Worm (Caenorhabditis elegans) whole organism, mixed stage, embryonic: ENCODE results near the gene cogc-2.
A peak's percentile ranks its signal among the peaks of the same experiment; 100 is the strongest.

Source experiments
- M03D4.4 ChIP-seq: sonication (generic microtip); optimal IDR thresholded peaks from 2 replicates; lab custom pipeline; 2017; ENCODE audit warnings: mild to moderate bottlenecking, missing genetic modification characterization, missing compliant biosample characterization
- bed-3 ChIP-seq: fragments of 200-800 bp; sonication (Bioruptor generic); optimal IDR thresholded peaks from 3 replicates; lab custom pipeline; 2018; ENCODE audit warnings: mild to moderate bottlenecking, missing genetic modification characterization, moderate library complexity, missing compliant biosample characterization
- blmp-1 ChIP-seq: fragments of 150-350 bp; optimal IDR thresholded peaks from 2 replicates; lab custom pipeline; 2014; ENCODE audit warnings: missing biosample characterization, missing genetic modification characterization
- ceh-39 ChIP-seq: fragments of 150-350 bp; optimal IDR thresholded peaks from 2 replicates; lab custom pipeline; 2014; ENCODE audit warnings: missing biosample characterization, missing genetic modification characterization
- ceh-43 ChIP-seq: fragments of 200-800 bp; sonication (Bioruptor generic); optimal IDR thresholded peaks from 2 replicates; lab custom pipeline; 2018; ENCODE audit warnings: mild to moderate bottlenecking, missing genetic modification characterization, moderate library complexity, missing compliant biosample characterization
- ceh-83 ChIP-seq: fragments of 200-800 bp; sonication (Bioruptor generic); optimal IDR thresholded peaks from 2 replicates; lab custom pipeline; 2018; ENCODE audit warnings: mild to moderate bottlenecking, missing genetic modification characterization, missing compliant biosample characterization
- ces-1 ChIP-seq: fragments of 150-350 bp; optimal IDR thresholded peaks from 2 replicates; lab custom pipeline; 2014; ENCODE audit warnings: missing biosample characterization, missing genetic modification reagents, missing genetic modification characterization
- cnd-1 ChIP-seq: fragments of 200-800 bp; sonication (Bioruptor generic); optimal IDR thresholded peaks from 2 replicates; lab custom pipeline; 2018; ENCODE audit warnings: mild to moderate bottlenecking, missing genetic modification characterization, missing compliant biosample characterization
- drap-1 ChIP-seq: fragments of 200-800 bp; sonication (Bioruptor generic); optimal IDR thresholded peaks from 3 replicates; lab custom pipeline; 2018; ENCODE audit warnings: mild to moderate bottlenecking, missing genetic modification characterization, missing compliant biosample characterization
- elt-1 ChIP-seq: sonication (generic microtip); optimal IDR thresholded peaks from 2 replicates; lab custom pipeline; 2017; ENCODE audit warnings: missing genetic modification characterization, mild to moderate bottlenecking, missing compliant biosample characterization, antibody characterized with exemption, moderate library complexity, borderline replicate concordance; ENCODE audit not compliant: insufficient read depth
- elt-3 ChIP-seq: fragments of 150-350 bp; optimal IDR thresholded peaks from 2 replicates; lab custom pipeline; 2014; ENCODE audit warnings: missing biosample characterization, missing genetic modification characterization
- ham-2 ChIP-seq: fragments of 200-800 bp; sonication (Bioruptor generic); optimal IDR thresholded peaks from 2 replicates; lab custom pipeline; 2018; ENCODE audit warnings: mild to moderate bottlenecking, missing genetic modification characterization, missing compliant biosample characterization
- hlh-1 ChIP-seq: fragments of 150-350 bp; optimal IDR thresholded peaks from 2 replicates; lab custom pipeline; 2014; ENCODE audit warnings: missing biosample characterization, missing genetic modification reagents, missing genetic modification characterization
- lin-13 ChIP-seq: fragments of 150-350 bp; optimal IDR thresholded peaks from 2 replicates; lab custom pipeline; 2014; ENCODE audit warnings: missing biosample characterization, missing genetic modification characterization
- lin-32 ChIP-seq: fragments of 200-800 bp; sonication (Bioruptor generic); optimal IDR thresholded peaks from 2 replicates; lab custom pipeline; 2018; ENCODE audit warnings: mild to moderate bottlenecking, missing genetic modification characterization, missing compliant biosample characterization
- lsy-2 ChIP-seq: fragments of 150-350 bp; optimal IDR thresholded peaks from 2 replicates; lab custom pipeline; 2014; ENCODE audit warnings: missing biosample characterization, missing genetic modification characterization
- mab-5 ChIP-seq: fragments of 150-350 bp; optimal IDR thresholded peaks from 2 replicates; lab custom pipeline; 2014; ENCODE audit warnings: missing biosample characterization, missing genetic modification characterization
- mep-1 ChIP-seq: fragments of 150-350 bp; optimal IDR thresholded peaks from 2 replicates; lab custom pipeline; 2017; ENCODE audit warnings: missing biosample characterization, missing genetic modification reagents, missing genetic modification characterization, inconsistent platforms
- mls-2 ChIP-seq: sonication (generic microtip); optimal IDR thresholded peaks from 2 replicates; lab custom pipeline; 2016; ENCODE audit warnings: mild to moderate bottlenecking, missing genetic modification characterization, moderate library complexity, missing compliant biosample characterization
- nhr-12 ChIP-seq: fragments of 150-350 bp; optimal IDR thresholded peaks from 2 replicates; lab custom pipeline; 2014; ENCODE audit warnings: missing biosample characterization, missing genetic modification characterization
- nhr-2 ChIP-seq: fragments of 150-350 bp; optimal IDR thresholded peaks from 2 replicates; lab custom pipeline; 2014; ENCODE audit warnings: missing biosample characterization, missing genetic modification characterization
- nhr-237 ChIP-seq: fragments of 150-350 bp; optimal IDR thresholded peaks from 2 replicates; lab custom pipeline; 2014; ENCODE audit warnings: missing biosample characterization, missing genetic modification characterization
- nhr-28 ChIP-seq: fragments of 150-350 bp; optimal IDR thresholded peaks from 2 replicates; lab custom pipeline; 2014; ENCODE audit warnings: missing biosample characterization, missing genetic modification characterization
- nhr-76 ChIP-seq: sonication (generic microtip); optimal IDR thresholded peaks from 2 replicates; lab custom pipeline; 2017; ENCODE audit warnings: missing biosample characterization, missing genetic modification characterization
- pha-4 ChIP-seq: fragments of 150-350 bp; optimal IDR thresholded peaks from 2 replicates; lab custom pipeline; 2018; ENCODE audit warnings: missing biosample characterization, missing genetic modification reagents, missing genetic modification characterization
- sem-2 ChIP-seq: fragments of 200-800 bp; sonication (Bioruptor generic); optimal IDR thresholded peaks from 2 replicates; lab custom pipeline; 2018; ENCODE audit warnings: mild to moderate bottlenecking, missing genetic modification characterization, missing compliant biosample characterization
- snpc-4 ChIP-seq: fragments of 150-350 bp; optimal IDR thresholded peaks from 2 replicates; lab custom pipeline; 2014; ENCODE audit warnings: missing biosample characterization, missing genetic modification characterization
- sptf-1 ChIP-seq: sonication (generic microtip); optimal IDR thresholded peaks from 2 replicates; lab custom pipeline; 2017; ENCODE audit warnings: mild to moderate bottlenecking, missing genetic modification characterization, moderate library complexity, missing compliant biosample characterization
- tbx-8 ChIP-seq: fragments of 200-800 bp; sonication (Bioruptor generic); optimal IDR thresholded peaks from 2 replicates; lab custom pipeline; 2018; ENCODE audit warnings: mild to moderate bottlenecking, missing genetic modification characterization, moderate library complexity, missing compliant biosample characterization
- unc-120 ChIP-seq: sonication (generic microtip); optimal IDR thresholded peaks from 2 replicates; lab custom pipeline; 2017; ENCODE audit warnings: missing genetic modification characterization, missing compliant biosample characterization; ENCODE audit not compliant: poor library complexity, severe bottlenecking
- unc-39 ChIP-seq: fragments of 150-350 bp; optimal IDR thresholded peaks from 2 replicates; lab custom pipeline; 2014; ENCODE audit warnings: missing biosample characterization, missing genetic modification characterization
- zip-8 ChIP-seq: fragments of 150-350 bp; optimal IDR thresholded peaks from 2 replicates; lab custom pipeline; 2014; ENCODE audit warnings: missing biosample characterization, missing genetic modification characterization
- ztf-11 ChIP-seq: fragments of 150-350 bp; optimal IDR thresholded peaks from 2 replicates; lab custom pipeline; 2014; ENCODE audit warnings: missing biosample characterization, missing genetic modification characterization

cogc-2 gene

DNA sequence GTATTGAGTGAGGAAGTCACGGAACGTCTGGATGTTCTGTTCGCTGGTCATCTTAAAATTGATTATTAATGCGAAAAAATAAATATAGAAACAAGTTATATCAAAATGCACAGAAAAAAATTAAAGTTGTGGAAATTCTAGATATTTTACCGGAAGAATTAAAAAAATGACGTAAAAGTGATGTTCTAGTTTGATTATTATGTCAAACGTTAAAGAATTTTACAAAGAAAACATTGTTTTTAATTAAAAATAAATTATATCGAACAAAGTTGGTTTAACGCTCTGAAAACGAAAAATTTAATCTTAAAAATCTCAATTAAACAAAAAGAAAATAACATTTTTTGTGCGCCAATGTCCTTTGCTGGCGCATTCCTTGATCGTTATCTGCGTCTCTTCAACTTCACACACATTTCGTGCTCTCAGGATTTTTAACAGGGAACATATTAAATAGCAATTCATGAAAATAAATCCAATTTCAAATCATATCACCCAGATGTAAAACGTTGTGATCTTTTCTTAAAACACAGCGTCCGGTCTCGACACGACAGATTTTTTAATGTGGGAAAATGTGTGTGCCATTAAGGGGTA, 5.3 kb upstream of the cogc-2 start, which contains the start of gene tin-9.1:
tin-9.1 (minus strand) TSS at position 51 of the 588 bp plus-strand sequence.
- TF ChIP-seq elt-3 (tag; lab: Kevin White, UChicago) = no peak
- TF ChIP-seq pha-4 (tag; lab: Kevin White, UChicago) = peak; percentile 26
- TF ChIP-seq unc-39 (tag; lab: Kevin White, UChicago) = no peak
- peak; percentile 19 for TF ChIP-seq lin-13 (tag; lab: Kevin White, UChicago)
- TF ChIP-seq ceh-43 = no peak
- no peak for TF ChIP-seq nhr-237 (tag; lab: Kevin White, UChicago)
- TF ChIP-seq hlh-1 (tag; lab: Kevin White, UChicago) = no peak
- TF ChIP-seq ztf-11 = no peak
- TF ChIP-seq nhr-2 (tag; lab: Kevin White, UChicago) = no peak
- no peak for TF ChIP-seq nhr-12 (tag; lab: Kevin White, UChicago)
- TF ChIP-seq elt-1 (tag; lab: Kevin White, UChicago) = no peak
- TF ChIP-seq nhr-76 (tag; lab: Kevin White, UChicago) = no peak
- no peak for TF ChIP-seq drap-1 (GFP tag; lab: Kevin White, UChicago)
- TF ChIP-seq sem-2 (GFP tag; lab: Kevin White, UChicago) = no peak
- peak; percentile 69 for TF ChIP-seq lsy-2 (tag; lab: Kevin White, UChicago)
- TF ChIP-seq tbx-8 (GFP tag; lab: Kevin White, UChicago) = no peak
- no peak for TF ChIP-seq cnd-1 (tag; lab: Kevin White, UChicago)
- no peak for TF ChIP-seq sptf-1 (tag; lab: Kevin White, UChicago)
- no peak for TF ChIP-seq snpc-4 (tag; lab: Kevin White, UChicago)
- no peak for TF ChIP-seq unc-120 (tag; lab: Kevin White, UChicago)
- TF ChIP-seq mep-1 (tag; lab: Kevin White, UChicago) = peak; percentile 45
- no peak for TF ChIP-seq lin-32 (GFP tag; lab: Kevin White, UChicago)
- TF ChIP-seq blmp-1 (tag; lab: Kevin White, UChicago) = no peak
- TF ChIP-seq mab-5 (tag; lab: Kevin White, UChicago) = no peak
- TF ChIP-seq ces-1 (GFP tag; lab: Kevin White, UChicago) = peak; percentile 62
- no peak for TF ChIP-seq nhr-28

DNA sequence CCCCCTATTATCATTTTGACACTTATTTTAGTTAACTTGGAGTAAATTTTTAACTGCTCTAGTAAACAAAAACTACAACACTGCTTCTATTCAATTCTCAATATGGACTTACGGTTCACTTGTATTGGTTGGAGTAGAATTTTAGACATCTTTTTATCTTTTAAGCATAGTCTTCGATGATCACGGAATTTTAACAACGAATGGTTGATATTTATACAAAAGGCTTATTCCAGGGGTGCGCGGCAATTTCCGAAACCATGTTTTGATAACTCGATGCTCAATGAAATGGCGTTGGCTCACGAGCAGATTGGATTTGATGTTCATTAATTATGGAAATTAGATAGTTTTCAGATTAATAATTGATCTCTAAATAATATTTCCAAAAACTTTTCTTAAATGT, 4.0 kb upstream of the cogc-2 start:
- no peak for TF ChIP-seq lsy-2 (tag; lab: Kevin White, UChicago)
- TF ChIP-seq bed-3 (GFP tag; lab: Kevin White, UChicago) = no peak
- TF ChIP-seq nhr-28 = no peak
- TF ChIP-seq mep-1 (tag; lab: Kevin White, UChicago) = no peak
- TF ChIP-seq ceh-83 (GFP tag; lab: Kevin White, UChicago) = no peak
- TF ChIP-seq ham-2 (GFP tag; lab: Kevin White, UChicago) = no peak
- no peak for TF ChIP-seq nhr-76 (tag; lab: Kevin White, UChicago)
- no peak for TF ChIP-seq elt-1 (tag; lab: Kevin White, UChicago)
- TF ChIP-seq cnd-1 (tag; lab: Kevin White, UChicago) = no peak
- TF ChIP-seq ceh-39 = no peak

DNA sequence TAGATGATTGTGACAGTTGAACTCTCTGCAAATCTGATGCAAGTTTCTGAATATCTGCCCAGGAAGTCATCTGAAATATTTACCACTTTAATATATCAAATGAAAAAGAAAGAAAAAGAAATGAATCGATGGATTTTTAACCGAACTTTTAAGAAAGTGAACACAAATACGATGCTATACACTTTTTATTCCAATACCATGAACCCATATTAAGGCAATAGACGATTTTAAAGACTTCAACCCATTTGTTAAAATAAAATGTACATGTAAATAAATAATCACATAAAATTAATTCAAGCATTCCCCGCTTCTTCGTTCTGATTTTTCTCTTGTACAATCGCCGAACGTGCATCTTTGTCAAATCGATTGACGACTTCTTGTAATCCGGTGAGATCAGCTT, 2.6 kb downstream of the cogc-2 start, which contains the start of gene ufl-1:
ufl-1 (minus strand) TSS at position 70 of the 400 bp plus-strand sequence.
- TF ChIP-seq sptf-1 (tag; lab: Kevin White, UChicago) (no peak), nhr-76 (tag; lab: Kevin White, UChicago) (no peak), nhr-12 (tag; lab: Kevin White, UChicago) (no peak), ceh-83 (GFP tag; lab: Kevin White, UChicago) (no peak), zip-8 (tag; lab: Kevin White, UChicago) (no peak), nhr-28 (no peak), hlh-1 (tag; lab: Kevin White, UChicago) (no peak), mls-2 (tag; lab: Kevin White, UChicago) (no peak), mep-1 (tag; lab: Kevin White, UChicago) (no peak), drap-1 (GFP tag; lab: Kevin White, UChicago) (no peak), pha-4 (tag; lab: Kevin White, UChicago) (no peak), nhr-237 (tag; lab: Kevin White, UChicago) (no peak), elt-1 (tag; lab: Kevin White, UChicago) (no peak), snpc-4 (tag; lab: Kevin White, UChicago) (no peak), ham-2 (GFP tag; lab: Kevin White, UChicago) (no peak), M03D4.4 (no peak), unc-120 (tag; lab: Kevin White, UChicago) (no peak)
